Worm (Caenorhabditis elegans) whole organism, L2 larva: ENCODE measurements around the gene apc-17.
"Not testable (repeated sequence)": the region's sequence is repeated elsewhere in the genome, so short reads cannot be mapped to it uniquely, and the experiment has no call there.

ENCODE experiments used
- alr-1 ChIP-seq: fragments of 150-350 bp; optimal IDR thresholded peaks from 2 replicates; lab custom pipeline; 2014; ENCODE audit warnings: missing biosample characterization, missing genetic modification characterization
- lsy-2 ChIP-seq, 2 experiments: fragments of 150-350 bp in 1 of 2; sonication (generic microtip) in 1 of 2; optimal IDR thresholded peaks; 2 replicates each; lab custom pipeline; 2014 to 2017; ENCODE audit warnings: missing biosample characterization in 2 of 2, missing genetic modification characterization in 2 of 2
- mdl-1 ChIP-seq, 2 experiments: fragments of 150-350 bp in 1 of 2; sonication (generic microtip) in 1 of 2; optimal IDR thresholded peaks; 2 replicates each; lab custom pipeline; 2017; ENCODE audit warnings: missing biosample characterization in 2 of 2, missing genetic modification characterization in 2 of 2
- nhr-12 ChIP-seq: fragments of 150-350 bp; optimal IDR thresholded peaks from 2 replicates; lab custom pipeline; 2014; ENCODE audit warnings: missing biosample characterization, missing genetic modification characterization
- skn-1 ChIP-seq: sonication (generic microtip); optimal IDR thresholded peaks from 2 replicates; lab custom pipeline; 2017; ENCODE audit warnings: missing biosample characterization, missing genetic modification characterization
- snpc-4 ChIP-seq: fragments of 150-350 bp; optimal IDR thresholded peaks from 2 replicates; lab custom pipeline; 2014; ENCODE audit warnings: missing biosample characterization, missing genetic modification characterization
- unc-39 ChIP-seq: fragments of 150-350 bp; optimal IDR thresholded peaks from 2 replicates; lab custom pipeline; 2014; ENCODE audit warnings: missing biosample characterization, missing genetic modification characterization
- ztf-11 ChIP-seq: sonication (generic microtip); optimal IDR thresholded peaks from 2 replicates; lab custom pipeline; 2017; ENCODE audit warnings: missing biosample characterization, missing genetic modification characterization

- TF ChIP-seq nhr-12; ztf-11 (tag; lab: Kevin White, UChicago); snpc-4 (tag; lab: Kevin White, UChicago); skn-1; lsy-2 (tag; optimal IDR thresholded peaks at IDR 0.05; lab: Kevin White, UChicago); alr-1; mdl-1 (tag; optimal IDR thresholded peaks at IDR 0.05; lab: Kevin White, UChicago); unc-39 (tag; lab: Kevin White, UChicago): not testable (repeated sequence)
Measured at ce11 chrII:11121800-11122199, 13.9 kb downstream of the apc-17 start, which contains the start of gene W10C6.2.
